Fruit fly (Drosophila melanogaster): Measurements from ENCODE around the gene inaF-D.

inaF-D gene

dm6 chrX:11678539-11679040 lies 50.3 kb downstream of the inaF-D start, which contains the start of the genes Vlet and bif (continued):
- TF ChIP-seq CG4404 (GFP tag; IDR thresholded peaks at IDR 0.05): peak; percentile 41; the same call in 1 of the 2 replicates
- no peak for TF ChIP-seq sna (GFP tag; IDR thresholded peaks at IDR 0.05; ENCODE audit: partially characterized antibody)
- no peak for TF ChIP-seq cg (GFP tag; optimal IDR thresholded peaks at IDR 0.05)
- peak; percentile 76 for TF ChIP-seq grau (tag; optimal IDR thresholded peaks at IDR 0.05)
- peak; percentile 56 for TF ChIP-seq CG4424 (GFP tag; optimal IDR thresholded peaks at IDR 0.05)
- TF ChIP-seq Sry-δ (GFP tag; optimal IDR thresholded peaks at IDR 0.05): peak; percentile 61
- peak; percentile 73 for TF ChIP-seq CG7556 (GFP tag; optimal IDR thresholded peaks at IDR 0.05)
- TF ChIP-seq Trl (optimal IDR thresholded peaks at IDR 0.05): no peak
- peak; percentile 44 for TF ChIP-seq Trl (GFP tag; optimal IDR thresholded peaks at IDR 0.05)
- TF ChIP-seq HHEX (GFP tag; optimal IDR thresholded peaks at IDR 0.05): peak; percentile 52
- TF ChIP-seq CG12071 (GFP tag; optimal IDR thresholded peaks at IDR 0.05): no peak
- peak; percentile 11 for TF ChIP-seq Dip3 (GFP tag; optimal IDR thresholded peaks at IDR 0.05)
- peak; percentile 59; the same call in 1 of the 2 replicates for TF ChIP-seq unc-4 (GFP tag; IDR thresholded peaks at IDR 0.05; ENCODE audit: partially characterized antibody)
- TF ChIP-seq tx (GFP tag; optimal IDR thresholded peaks at IDR 0.05): peak; percentile 29
- TF ChIP-seq vvl (GFP tag; IDR thresholded peaks at IDR 0.05): 0 out of 2 replicates have a peak, but pooled peaks have one; percentile 52
- TF ChIP-seq sim (GFP tag; IDR thresholded peaks at IDR 0.05): no peak
- peak; percentile 69 for TF ChIP-seq CG17829 (tag; optimal IDR thresholded peaks at IDR 0.05)
- TF ChIP-seq CG8924 (tag; optimal IDR thresholded peaks at IDR 0.05): peak; percentile 78
- no peak for TF ChIP-seq TFAM (GFP tag; optimal IDR thresholded peaks at IDR 0.05)
- no peak for TF ChIP-seq Taf1 (GFP tag; IDR thresholded peaks at IDR 0.05)
- no peak for TF ChIP-seq Awh (GFP tag; IDR thresholded peaks at IDR 0.05)
- peak; percentile 72 for TF ChIP-seq tin (GFP tag; optimal IDR thresholded peaks at IDR 0.05)
- no peak for TF ChIP-seq NFAT (GFP tag; IDR thresholded peaks at IDR 0.05)
- TF ChIP-seq CG13894 (tag; optimal IDR thresholded peaks at IDR 0.05): no peak
- no peak for TF ChIP-seq ro (GFP tag; IDR thresholded peaks at IDR 0.05)
- TF ChIP-seq hkb (optimal IDR thresholded peaks at IDR 0.05): no peak
- no peak for TF ChIP-seq hkb (GFP tag; IDR thresholded peaks at IDR 0.05)
- TF ChIP-seq Nf-YA (GFP tag; IDR thresholded peaks at IDR 0.05): no peak
- no peak for TF ChIP-seq CG4360 (GFP tag; IDR thresholded peaks at IDR 0.05)
- TF ChIP-seq ewg (GFP tag; optimal IDR thresholded peaks at IDR 0.05): peak; percentile 50
- TF ChIP-seq CG9876 (GFP tag; optimal IDR thresholded peaks at IDR 0.05): no peak
- no peak for TF ChIP-seq Hand (GFP tag; optimal IDR thresholded peaks at IDR 0.05)
- no peak for TF ChIP-seq bowl (GFP tag; IDR thresholded peaks at IDR 0.05)
- no peak for TF ChIP-seq disco-r (GFP tag; optimal IDR thresholded peaks at IDR 0.05)
- TF ChIP-seq grn (GFP tag; optimal IDR thresholded peaks at IDR 0.05): no peak
- peak; percentile 78; the same call in 1 of the 2 replicates for TF ChIP-seq CG31441 (GFP tag; IDR thresholded peaks at IDR 0.05)
- TF ChIP-seq Ada2b (GFP tag; IDR thresholded peaks at IDR 0.05): 0 out of 2 replicates have a peak, but pooled peaks have one; percentile 13
- TF ChIP-seq PHDP (tag; optimal IDR thresholded peaks at IDR 0.05): peak; percentile 60
- TF ChIP-seq wor (GFP tag; IDR thresholded peaks at IDR 0.05): no peak
- TF ChIP-seq CG11695 (GFP tag; IDR thresholded peaks at IDR 0.05): peak; percentile 24; the same call in 1 of the 3 replicates
- peak; percentile 80 for TF ChIP-seq CG2712 (tag; optimal IDR thresholded peaks at IDR 0.05)
- TF ChIP-seq Drgx (GFP tag; IDR thresholded peaks at IDR 0.05): no peak
- TF ChIP-seq D (optimal IDR thresholded peaks at IDR 0.05): no peak
- TF ChIP-seq D (GFP tag; optimal IDR thresholded peaks at IDR 0.05): peak; percentile 44
- TF ChIP-seq h (optimal IDR thresholded peaks at IDR 0.05): no peak
- TF ChIP-seq mld (GFP tag; IDR thresholded peaks at IDR 0.05; ENCODE audit: partially characterized antibody): no peak
- TF ChIP-seq gem (tag; optimal IDR thresholded peaks at IDR 0.05): peak; percentile 82
- peak; percentile 18 for TF ChIP-seq gcm (GFP tag; optimal IDR thresholded peaks at IDR 0.05)
- TF ChIP-seq CG14965 (GFP tag; optimal IDR thresholded peaks at IDR 0.05; ENCODE audit: borderline replicate concordance): no peak
- no peak for TF ChIP-seq CG31224 (GFP tag; IDR thresholded peaks at IDR 0.05)
- TF ChIP-seq CG34224 (GFP tag; IDR thresholded peaks at IDR 0.05; ENCODE audit: partially characterized antibody): peak; percentile 43; the same call in 2 of the 3 replicates
- TF ChIP-seq E2f1 (GFP tag; IDR thresholded peaks at IDR 0.05): no peak; the same call in 1 of the 2 replicates

Measured in whole organism, embryonic.